Worm (Caenorhabditis elegans): ENCODE measurements around the gene B0244.6.

ce11 chrIII:5719832-5720194 is 18.0 kb upstream of the B0244.6 start:
- TF ChIP-seq F13C5.2 (tag; optimal IDR thresholded peaks at IDR 0.05) (no peak), scrt-1 (GFP tag; IDR thresholded peaks at IDR 0.05) (no peak), tbx-11 (GFP tag; IDR thresholded peaks at IDR 0.05) (no peak), ama-1 (optimal IDR thresholded peaks at IDR 0.05) (no peak), ceh-13 (GFP tag; optimal IDR thresholded peaks at IDR 0.05) (no peak), tra-4 (tag; optimal IDR thresholded peaks at IDR 0.05) (no peak), tbx-37 (GFP tag; conservative IDR thresholded peaks at IDR 0.05) (no peak), flt-1 (GFP tag; IDR thresholded peaks at IDR 0.05) (no peak), hmbx-1 (tag; optimal IDR thresholded peaks at IDR 0.05) (no peak), hmg-4 (GFP tag; optimal IDR thresholded peaks at IDR 0.05) (no peak), ceh-36 (tag; optimal IDR thresholded peaks at IDR 0.05) (no peak), B0310.2 (tag; optimal IDR thresholded peaks at IDR 0.05) (no peak), aly-1 (tag; optimal IDR thresholded peaks at IDR 0.05) (no peak), sea-1 (GFP tag; conservative IDR thresholded peaks at IDR 0.05) (no peak)

Measured in whole organism, early embryonic.